Fruit fly (Drosophila melanogaster): ENCODE results near the gene CG10646.
A peak's percentile ranks its signal among the peaks of the same experiment; 100 is the strongest.

Gene CG10646

DNA sequence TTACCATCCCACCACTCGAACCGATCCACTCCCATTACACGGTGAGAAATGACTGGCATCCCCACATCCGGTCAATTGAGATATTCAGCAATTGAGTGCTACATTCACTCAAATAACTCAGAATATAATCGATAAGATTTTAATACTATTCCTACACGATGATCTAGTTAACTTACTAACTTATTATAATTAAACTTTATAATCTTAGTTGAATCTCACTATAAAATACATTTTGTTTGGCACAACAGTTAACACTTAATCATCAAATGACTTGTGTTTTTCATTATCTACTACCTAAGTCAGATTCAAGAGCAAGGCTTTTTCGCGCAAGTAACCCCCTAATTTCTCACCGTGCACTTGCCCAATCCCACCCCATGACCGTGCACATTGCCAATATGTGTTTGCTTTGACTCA, 8.4 kb downstream of the CG10646 start (continued):
- TF ChIP-seq tgo (GFP tag; IDR thresholded peaks at IDR 0.05) = peak; percentile 21; the same call in 1 of the 3 replicates
- no peak for TF ChIP-seq CG34224 (GFP tag; IDR thresholded peaks at IDR 0.05; ENCODE audit: partially characterized antibody)
- no peak for TF ChIP-seq ham (GFP tag; IDR thresholded peaks at IDR 0.05)
- TF ChIP-seq vfl (GFP tag; optimal IDR thresholded peaks at IDR 0.05) = no peak
- TF ChIP-seq CG7357 (GFP tag; IDR thresholded peaks at IDR 0.05) = no peak
- TF ChIP-seq CG15269 (tag; optimal IDR thresholded peaks at IDR 0.05) = peak; percentile 49
- TF ChIP-seq corto (GFP tag; optimal IDR thresholded peaks at IDR 0.05) = peak; percentile 60
- TF ChIP-seq Doc3 (GFP tag; IDR thresholded peaks at IDR 0.05; ENCODE audit: partially characterized antibody) = no peak
- TF ChIP-seq kay (GFP tag; optimal IDR thresholded peaks at IDR 0.05) = no peak
- TF ChIP-seq pita (GFP tag; optimal IDR thresholded peaks at IDR 0.05) = no peak
- 0 out of 2 replicates have a peak, but pooled peaks have one; percentile 19 for TF ChIP-seq Rfx (GFP tag; IDR thresholded peaks at IDR 0.05)
- TF ChIP-seq CG17568 (GFP tag; optimal IDR thresholded peaks at IDR 0.05) = no peak
- TF ChIP-seq CG4328 (GFP tag; optimal IDR thresholded peaks at IDR 0.05) = no peak
- peak; percentile 46 for TF ChIP-seq CG17829 (tag; optimal IDR thresholded peaks at IDR 0.05)
- no peak for TF ChIP-seq Side (GFP tag; optimal IDR thresholded peaks at IDR 0.05)
- TF ChIP-seq Spps (tag; optimal IDR thresholded peaks at IDR 0.05) = no peak
- peak; percentile 66 for TF ChIP-seq gem (tag; optimal IDR thresholded peaks at IDR 0.05)
- no peak for TF ChIP-seq CG10366 (GFP tag; IDR thresholded peaks at IDR 0.05)
- no peak for TF ChIP-seq tll (GFP tag; optimal IDR thresholded peaks at IDR 0.05)
- TF ChIP-seq HLH4C (GFP tag; IDR thresholded peaks at IDR 0.05; ENCODE audit: partially characterized antibody) = no peak
- TF ChIP-seq Neu2 (GFP tag; optimal IDR thresholded peaks at IDR 0.05; ENCODE audit: borderline replicate concordance) = no peak
- peak; percentile 24 for TF ChIP-seq CG10274 (GFP tag; optimal IDR thresholded peaks at IDR 0.05)
- peak; percentile 68 for TF ChIP-seq CG11504 (tag; optimal IDR thresholded peaks at IDR 0.05)
- TF ChIP-seq fd3F (GFP tag; optimal IDR thresholded peaks at IDR 0.05) = no peak
- TF ChIP-seq gro (GFP tag; optimal IDR thresholded peaks at IDR 0.05) = no peak
- peak; percentile 25 for TF ChIP-seq CG30431 (GFP tag; optimal IDR thresholded peaks at IDR 0.05)
- no peak for TF ChIP-seq wdn (GFP tag; IDR thresholded peaks at IDR 0.05)
- no peak for TF ChIP-seq CTCF (GFP tag; optimal IDR thresholded peaks at IDR 0.05)
- no peak for TF ChIP-seq CG15696 (tag; optimal IDR thresholded peaks at IDR 0.05)
- TF ChIP-seq twi (tag; optimal IDR thresholded peaks at IDR 0.05) = no peak
- peak; percentile 47 for TF ChIP-seq CG3281 (GFP tag; optimal IDR thresholded peaks at IDR 0.05)
- TF ChIP-seq Dref (GFP tag; IDR thresholded peaks at IDR 0.05) = no peak
- TF ChIP-seq Ptx1 (GFP tag; IDR thresholded peaks at IDR 0.05) = 0 out of 2 replicates have a peak, but pooled peaks have one; percentile 27
- TF ChIP-seq org-1 (GFP tag; optimal IDR thresholded peaks at IDR 0.05) = peak; percentile 36
- no peak for TF ChIP-seq CG6683 (GFP tag; optimal IDR thresholded peaks at IDR 0.05)
- TF ChIP-seq Lhr (GFP tag; optimal IDR thresholded peaks at IDR 0.05) = no peak
- TF ChIP-seq dpn (GFP tag; optimal IDR thresholded peaks at IDR 0.05) = peak in 1 of 2 experiments; percentile 3
- no peak for TF ChIP-seq CG15073 (GFP tag; optimal IDR thresholded peaks at IDR 0.05)
- TF ChIP-seq CG14050 (GFP tag; IDR thresholded peaks at IDR 0.05) = no peak
- peak; percentile 53 for TF ChIP-seq lilli (GFP tag; optimal IDR thresholded peaks at IDR 0.05)
- no peak for TF ChIP-seq pb (GFP tag; optimal IDR thresholded peaks at IDR 0.05)
- TF ChIP-seq CG10462 (GFP tag; optimal IDR thresholded peaks at IDR 0.05) = no peak
- peak; percentile 24 for TF ChIP-seq CG1529 (GFP tag; optimal IDR thresholded peaks at IDR 0.05)
- no peak for TF ChIP-seq Gug (GFP tag; IDR thresholded peaks at IDR 0.05)
- no peak for TF ChIP-seq Oaz (GFP tag; IDR thresholded peaks at IDR 0.05)
- TF ChIP-seq CG8089 (GFP tag; optimal IDR thresholded peaks at IDR 0.05) = no peak
- no peak for TF ChIP-seq sna (GFP tag; IDR thresholded peaks at IDR 0.05; ENCODE audit: partially characterized antibody)
- peak; percentile 31 for TF ChIP-seq NfI (GFP tag; optimal IDR thresholded peaks at IDR 0.05)
- TF ChIP-seq nmo (GFP tag; optimal IDR thresholded peaks at IDR 0.05) = peak; percentile 53
- TF ChIP-seq wor (GFP tag; IDR thresholded peaks at IDR 0.05) = no peak
- no peak for TF ChIP-seq sens-2 (GFP tag; IDR thresholded peaks at IDR 0.05)
- TF ChIP-seq en (GFP tag; optimal IDR thresholded peaks at IDR 0.05) = no peak
